Fruit fly (Drosophila melanogaster): Measurements from ENCODE around the gene Dh31.

Dh31 gene

dm6 chr2L:8521724-8522309 lies 15.2 kb upstream of the Dh31 start, which contains the start of gene Acer:
Gene Acer, plus strand, starts transcription at chr2L:8521933.
- TF ChIP-seq h (optimal IDR thresholded peaks at IDR 0.05) (no peak), insv (optimal IDR thresholded peaks at IDR 0.05) (no peak), ttk (optimal IDR thresholded peaks at IDR 0.05) (no peak), Myc (optimal IDR thresholded peaks at IDR 0.05) (no peak), Sin3A (optimal IDR thresholded peaks at IDR 0.05) (no peak), psq (optimal IDR thresholded peaks at IDR 0.05) (no peak)

- TF ChIP-seq Myc (optimal IDR thresholded peaks at IDR 0.05) (no peak), psq (optimal IDR thresholded peaks at IDR 0.05) (no peak), ttk (optimal IDR thresholded peaks at IDR 0.05) (no peak), h (optimal IDR thresholded peaks at IDR 0.05) (no peak), insv (optimal IDR thresholded peaks at IDR 0.05) (no peak), Sin3A (optimal IDR thresholded peaks at IDR 0.05) (no peak)
Measured at dm6 chr2L:8519390-8519789, 12.7 kb upstream of the Dh31 start, which contains the start of gene Sgp. Gene Sgp, plus strand, starts transcription at chr2L:8519690.

DNA sequence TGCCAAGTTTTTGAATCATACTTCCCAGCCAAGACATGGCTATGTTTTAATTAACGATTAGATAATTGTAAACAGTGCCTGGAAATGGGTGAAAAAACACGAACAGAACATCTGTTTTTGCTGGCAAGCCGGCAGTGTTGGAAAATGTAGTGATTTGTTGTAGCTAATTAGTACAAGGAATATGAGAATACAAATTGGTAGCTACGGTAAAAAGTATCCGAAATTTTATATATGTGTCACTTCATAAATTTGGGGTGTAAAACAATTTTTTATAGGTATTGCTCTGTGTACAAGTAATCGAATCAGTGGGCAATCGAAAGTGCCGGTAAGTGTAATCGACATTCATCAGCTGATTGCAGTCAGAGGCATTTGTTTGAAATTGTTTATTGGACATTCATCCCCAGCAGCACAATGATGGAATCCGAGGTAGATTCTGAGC lies 10.6 kb upstream of the Dh31 start, which contains the start of the genes mRpL51 and Uba4:
Gene mRpL51, minus strand, starts transcription at position 125 of the 439 bp plus-strand sequence.
Gene Uba4, plus strand, starts transcription at position 156 of the 439 bp plus-strand sequence.
- TF ChIP-seq insv (optimal IDR thresholded peaks at IDR 0.05) = no peak
- TF ChIP-seq psq (optimal IDR thresholded peaks at IDR 0.05) = no peak

- TF ChIP-seq insv (optimal IDR thresholded peaks at IDR 0.05) (no peak), Myc (optimal IDR thresholded peaks at IDR 0.05) (no peak), psq (optimal IDR thresholded peaks at IDR 0.05) (no peak), Sin3A (optimal IDR thresholded peaks at IDR 0.05) (no peak), ttk (optimal IDR thresholded peaks at IDR 0.05) (no peak), h (optimal IDR thresholded peaks at IDR 0.05) (no peak)
Measured at dm6 chr2L:8514748-8515147, 8.1 kb upstream of the Dh31 start, which contains the start of the genes CG13097 and PIG-U. Gene CG13097, minus strand, starts transcription at chr2L:8514868. Gene PIG-U, plus strand, starts transcription at chr2L:8515096.

- TF ChIP-seq psq (optimal IDR thresholded peaks at IDR 0.05) (no peak), ttk (optimal IDR thresholded peaks at IDR 0.05) (no peak), Sin3A (optimal IDR thresholded peaks at IDR 0.05) (no peak), insv (optimal IDR thresholded peaks at IDR 0.05) (no peak), h (optimal IDR thresholded peaks at IDR 0.05) (no peak), Myc (optimal IDR thresholded peaks at IDR 0.05) (no peak)
Measured at dm6 chr2L:8511723-8512122, 5.1 kb upstream of the Dh31 start, which contains the start of gene CG13096. Gene CG13096, minus strand, starts transcription at chr2L:8511866.

- TF ChIP-seq insv (optimal IDR thresholded peaks at IDR 0.05) (no peak), Sin3A (optimal IDR thresholded peaks at IDR 0.05) (no peak), Myc (optimal IDR thresholded peaks at IDR 0.05) (no peak), ttk (optimal IDR thresholded peaks at IDR 0.05) (no peak), h (optimal IDR thresholded peaks at IDR 0.05) (no peak), psq (optimal IDR thresholded peaks at IDR 0.05) (no peak)
Measured at dm6 chr2L:8496269-8496668, 10.4 kb downstream of the Dh31 start, which contains the start of gene Bace. Gene Bace, minus strand, starts transcription at chr2L:8496307.

dm6 chr2L:8490439-8490838 lies 16.2 kb downstream of the Dh31 start, which contains the start of gene CG43400:
Gene CG43400, plus strand, starts transcription at chr2L:8490739.
- TF ChIP-seq Myc (optimal IDR thresholded peaks at IDR 0.05) (no peak), insv (optimal IDR thresholded peaks at IDR 0.05) (no peak), h (optimal IDR thresholded peaks at IDR 0.05) (no peak), ttk (optimal IDR thresholded peaks at IDR 0.05) (no peak), Sin3A (optimal IDR thresholded peaks at IDR 0.05) (no peak), psq (optimal IDR thresholded peaks at IDR 0.05) (no peak)

dm6 chr2L:8488735-8489134 lies 17.9 kb downstream of the Dh31 start, which contains the start of gene CG13088:
Gene CG13088, plus strand, starts transcription at chr2L:8488981.
- no peak for TF ChIP-seq Myc (optimal IDR thresholded peaks at IDR 0.05)
- no peak for TF ChIP-seq h (optimal IDR thresholded peaks at IDR 0.05)
- TF ChIP-seq Sin3A (optimal IDR thresholded peaks at IDR 0.05) = no peak
- TF ChIP-seq ttk (optimal IDR thresholded peaks at IDR 0.05) = no peak
- TF ChIP-seq insv (optimal IDR thresholded peaks at IDR 0.05) = no peak
- no peak for TF ChIP-seq psq (optimal IDR thresholded peaks at IDR 0.05)

- no peak for TF ChIP-seq insv (optimal IDR thresholded peaks at IDR 0.05)
- TF ChIP-seq psq (optimal IDR thresholded peaks at IDR 0.05) = no peak
- TF ChIP-seq Sin3A (optimal IDR thresholded peaks at IDR 0.05) = no peak
- no peak for TF ChIP-seq Myc (optimal IDR thresholded peaks at IDR 0.05)
- TF ChIP-seq h (optimal IDR thresholded peaks at IDR 0.05) = no peak
- no peak for TF ChIP-seq ttk (optimal IDR thresholded peaks at IDR 0.05)
Measured at dm6 chr2L:8485562-8485961, 21.1 kb downstream of the Dh31 start.

dm6 chr2L:8481623-8482424 lies 24.8 kb downstream of the Dh31 start, which contains the start of gene CG43796:
Gene CG43796, plus strand, starts transcription at chr2L:8482374.
- TF ChIP-seq Myc (optimal IDR thresholded peaks at IDR 0.05) (no peak), Sin3A (optimal IDR thresholded peaks at IDR 0.05) (no peak), psq (optimal IDR thresholded peaks at IDR 0.05) (no peak), h (optimal IDR thresholded peaks at IDR 0.05) (no peak), ttk (optimal IDR thresholded peaks at IDR 0.05) (no peak), insv (optimal IDR thresholded peaks at IDR 0.05) (no peak)

dm6 chr2L:8480825-8481224 lies 25.8 kb downstream of the Dh31 start:
- TF ChIP-seq ttk (optimal IDR thresholded peaks at IDR 0.05) (no peak), Myc (optimal IDR thresholded peaks at IDR 0.05) (no peak), insv (optimal IDR thresholded peaks at IDR 0.05) (no peak), psq (optimal IDR thresholded peaks at IDR 0.05) (no peak), h (optimal IDR thresholded peaks at IDR 0.05) (no peak), Sin3A (optimal IDR thresholded peaks at IDR 0.05) (no peak)
